Fruit fly (Drosophila melanogaster) whole organism, embryonic: ENCODE data around the gene ssp3.

Experiments used
- ATbp ChIP-seq: fragments of 200-800 bp; sonication (Bioruptor generic); optimal IDR thresholded peaks from 2 replicates; lab custom pipeline; 2017; ENCODE audit warnings: missing biosample characterization, mild to moderate bottlenecking, missing genetic modification characterization, missing genetic modification reagents
- Atf3 ChIP-seq: fragments of 200-800 bp; sonication (Bioruptor generic); optimal IDR thresholded peaks from 3 replicates; lab custom pipeline; 2016; ENCODE audit warnings: missing biosample characterization, missing genetic modification characterization
- C15 ChIP-seq: fragments of 200-800 bp; sonication (Bioruptor generic); IDR thresholded peaks from 3 replicates; pipeline ENCODE4 v1.3.6; 2022; ENCODE audit warnings: missing biosample characterization, missing genetic modification characterization
- CG10267 ChIP-seq: fragments of 200-800 bp; sonication (Bioruptor generic); optimal IDR thresholded peaks from 2 replicates; lab custom pipeline; 2018; ENCODE audit warnings: missing biosample characterization, mild to moderate bottlenecking, missing genetic modification characterization, moderate library complexity
- CG11504 ChIP-seq: fragments of 200-800 bp; sonication (Bioruptor generic); optimal IDR thresholded peaks from 3 replicates; lab custom pipeline; 2019; ENCODE audit warnings: missing biosample characterization, mild to moderate bottlenecking, missing genetic modification characterization, moderate library complexity
- CG13287 ChIP-seq: fragments of 200-800 bp; sonication (Bioruptor generic); IDR thresholded peaks from 2 replicates; pipeline ENCODE4 v1.3.6; 2022; ENCODE audit warnings: missing biosample characterization, missing genetic modification characterization; ENCODE audit not compliant: partially characterized antibody
- CG13424 ChIP-seq: fragments of 200-800 bp; sonication (Bioruptor generic); optimal IDR thresholded peaks from 2 replicates; lab custom pipeline; 2019; ENCODE audit warnings: missing biosample characterization, mild to moderate bottlenecking, missing genetic modification characterization, moderate library complexity
- CG14667 ChIP-seq: fragments of 200-800 bp; sonication (Bioruptor generic); IDR thresholded peaks from 2 replicates; pipeline ENCODE4 v1.3.6; 2022; ENCODE audit warnings: missing biosample characterization, missing genetic modification characterization
- CG14965 ChIP-seq: fragments of 200-800 bp; sonication (Bioruptor generic); optimal IDR thresholded peaks from 2 replicates; lab custom pipeline; 2016; ENCODE audit warnings: missing biosample characterization, missing genetic modification characterization, borderline replicate concordance
- CG17568 ChIP-seq: fragments of 200-800 bp; sonication (Bioruptor generic); optimal IDR thresholded peaks from 2 replicates; lab custom pipeline; 2018; ENCODE audit warnings: missing biosample characterization, mild to moderate bottlenecking, missing genetic modification characterization, moderate library complexity
- CG17612 ChIP-seq: fragments of 200-800 bp; sonication (Bioruptor generic); IDR thresholded peaks from 2 replicates; pipeline ENCODE4 v1.3.6; 2022; ENCODE audit warnings: missing biosample characterization, missing genetic modification characterization
- CG1792 ChIP-seq: fragments of 200-800 bp; sonication (Bioruptor generic); optimal IDR thresholded peaks from 2 replicates; lab custom pipeline; 2016; ENCODE audit warnings: missing biosample characterization, missing genetic modification characterization
- CG2875 ChIP-seq: fragments of 200-800 bp; sonication (Bioruptor generic); optimal IDR thresholded peaks from 2 replicates; lab custom pipeline; 2017; ENCODE audit warnings: missing biosample characterization, mild to moderate bottlenecking, missing genetic modification characterization, missing genetic modification reagents
- CG30431 ChIP-seq: fragments of 200-800 bp; sonication (Bioruptor generic); optimal IDR thresholded peaks from 2 replicates; lab custom pipeline; 2017; ENCODE audit warnings: missing biosample characterization, missing genetic modification characterization
- CG32772 ChIP-seq: fragments of 200-800 bp; sonication (Bioruptor generic); IDR thresholded peaks from 2 replicates; pipeline ENCODE4 v1.3.6; 2022; ENCODE audit warnings: missing biosample characterization, missing genetic modification characterization
- CG33213 ChIP-seq: fragments of 200-800 bp; sonication (Bioruptor generic); optimal IDR thresholded peaks from 3 replicates; lab custom pipeline; 2016; ENCODE audit warnings: missing biosample characterization, missing genetic modification characterization
- CG4404 ChIP-seq: fragments of 200-800 bp; sonication (Bioruptor generic); IDR thresholded peaks from 2 replicates; pipeline ENCODE4 v1.3.6; 2022; ENCODE audit warnings: missing biosample characterization, missing genetic modification characterization
- CG4730 ChIP-seq: fragments of 200-800 bp; sonication (Bioruptor generic); IDR thresholded peaks from 2 replicates; pipeline ENCODE4 v1.3.6; 2022; ENCODE audit warnings: missing biosample characterization, missing genetic modification characterization
- CG7839 ChIP-seq: fragments of 200-800 bp; sonication (Bioruptor generic); optimal IDR thresholded peaks from 3 replicates; lab custom pipeline; 2018; ENCODE audit warnings: missing biosample characterization, mild to moderate bottlenecking, missing genetic modification characterization, moderate library complexity
- CG8765 ChIP-seq: fragments of 200-800 bp; sonication (Bioruptor generic); IDR thresholded peaks from 2 replicates; pipeline ENCODE4 v1.3.6; 2022; ENCODE audit warnings: missing biosample characterization, missing genetic modification characterization
- CG9609 ChIP-seq: fragments of 200-800 bp; sonication (Bioruptor generic); optimal IDR thresholded peaks from 3 replicates; lab custom pipeline; 2016; ENCODE audit warnings: missing biosample characterization, missing genetic modification characterization
- CHES-1-like ChIP-seq: fragments of 200-800 bp; sonication (Bioruptor generic); optimal IDR thresholded peaks from 2 replicates; lab custom pipeline; 2016; ENCODE audit warnings: missing biosample characterization, missing genetic modification characterization
- Ets65A ChIP-seq: fragments of 200-800 bp; sonication (Bioruptor generic); peaks from one replicate; lab custom pipeline; 2016; ENCODE audit warnings: missing biosample characterization, missing genetic modification characterization
- H15 ChIP-seq: fragments of 200-800 bp; sonication (Bioruptor generic); IDR thresholded peaks from 3 replicates; pipeline ENCODE4 v1.3.6; 2022; ENCODE audit warnings: missing biosample characterization, missing genetic modification characterization
- HmgZ ChIP-seq: fragments of 200-800 bp; sonication (Bioruptor generic); optimal IDR thresholded peaks from 2 replicates; lab custom pipeline; 2018; ENCODE audit warnings: missing biosample characterization, mild to moderate bottlenecking, missing genetic modification characterization
- Max ChIP-seq: fragments of 200-800 bp; sonication (Bioruptor generic); optimal IDR thresholded peaks from 2 replicates; lab custom pipeline; 2016; ENCODE audit warnings: missing biosample characterization, mild to moderate bottlenecking, missing genetic modification characterization
- Sox100B ChIP-seq: fragments of 200-800 bp; sonication (Bioruptor generic); optimal IDR thresholded peaks from 3 replicates; lab custom pipeline; 2018; ENCODE audit warnings: missing biosample characterization, mild to moderate bottlenecking, missing genetic modification characterization
- Xrp1 ChIP-seq: fragments of 200-800 bp; sonication (Bioruptor generic); IDR thresholded peaks from 2 replicates; pipeline ENCODE4 v1.3.6; 2022; ENCODE audit warnings: missing biosample characterization, missing genetic modification characterization
- YL-1 ChIP-seq: fragments of 200-800 bp; sonication (Bioruptor generic); optimal IDR thresholded peaks from 3 replicates; lab custom pipeline; 2017; ENCODE audit warnings: missing biosample characterization, mild to moderate bottlenecking, missing genetic modification characterization
- al ChIP-seq: fragments of 200-800 bp; sonication (Bioruptor generic); IDR thresholded peaks from 2 replicates; pipeline ENCODE4 v1.3.6; 2022; ENCODE audit warnings: missing biosample characterization, missing genetic modification characterization
- aop ChIP-seq: fragments of 200-800 bp; sonication (Bioruptor generic); IDR thresholded peaks from 2 replicates; pipeline ENCODE4 v1.3.6; 2022; ENCODE audit warnings: missing biosample characterization, missing genetic modification characterization
- cato ChIP-seq: fragments of 200-800 bp; sonication (Bioruptor generic); optimal IDR thresholded peaks from 2 replicates; lab custom pipeline; 2016; ENCODE audit warnings: missing biosample characterization, missing genetic modification characterization, borderline replicate concordance
- crol ChIP-seq: fragments of 200-800 bp; sonication (Bioruptor generic); IDR thresholded peaks from 2 replicates; pipeline ENCODE4 v1.3.6; 2022; ENCODE audit warnings: missing biosample characterization, missing genetic modification characterization
- gem ChIP-seq: fragments of 200-800 bp; sonication (Bioruptor generic); optimal IDR thresholded peaks from 2 replicates; lab custom pipeline; 2019; ENCODE audit warnings: missing biosample characterization, mild to moderate bottlenecking, missing genetic modification characterization, moderate library complexity
- gsb-n ChIP-seq: fragments of 200-800 bp; sonication (Bioruptor generic); optimal IDR thresholded peaks from 3 replicates; lab custom pipeline; 2018; ENCODE audit warnings: missing biosample characterization, mild to moderate bottlenecking, missing genetic modification characterization
- hb ChIP-seq: fragments of 200-800 bp; sonication (Bioruptor generic); IDR thresholded peaks from 3 replicates; pipeline ENCODE4 v1.3.6; 2022; ENCODE audit warnings: missing biosample characterization, missing genetic modification characterization; ENCODE audit not compliant: partially characterized antibody
- hkb ChIP-seq, 2 experiments: fragments of 200-800 bp in 1 of 2; fragments of >200 bp in 1 of 2; sonication (Bioruptor generic) in 1 of 2; IDR thresholded peaks in 1 of 2; optimal IDR thresholded peaks in 1 of 2; 2 replicates each; pipeline versions ENCODE4 v1.3.6 to Lab custom; 2017 to 2022; ENCODE audit warnings: missing biosample characterization in 1 of 2, missing genetic modification characterization in 1 of 2
- kni ChIP-seq: fragments of 200-800 bp; sonication (Bioruptor generic); optimal IDR thresholded peaks from 3 replicates; lab custom pipeline; 2017; ENCODE audit warnings: mild to moderate bottlenecking, missing biosample characterization, missing genetic modification reagents, missing genetic modification characterization
- lmd ChIP-seq: fragments of 200-800 bp; sonication (Bioruptor generic); IDR thresholded peaks from 2 replicates; pipeline ENCODE4 v1.3.6; 2022; ENCODE audit warnings: missing biosample characterization, missing genetic modification characterization
- lov ChIP-seq, 2 experiments: fragments of 200-800 bp in 1 of 2; fragments of >200 bp in 1 of 2; sonication (Bioruptor generic) in 1 of 2; IDR thresholded peaks in 1 of 2; optimal IDR thresholded peaks in 1 of 2; 2 replicates in 1 of 2; 3 replicates in 1 of 2; pipeline versions ENCODE4 v1.3.6 to Lab custom; 2017 to 2022; ENCODE audit warnings: missing biosample characterization in 1 of 2, missing genetic modification characterization in 1 of 2
- mirr ChIP-seq: fragments of 200-800 bp; sonication (Bioruptor generic); optimal IDR thresholded peaks from 3 replicates; lab custom pipeline; 2018; ENCODE audit warnings: missing biosample characterization, mild to moderate bottlenecking, missing genetic modification characterization
- nerfin-1 ChIP-seq: fragments of 200-800 bp; sonication (Bioruptor generic); optimal IDR thresholded peaks from 3 replicates; lab custom pipeline; 2019; ENCODE audit warnings: missing biosample characterization, mild to moderate bottlenecking, missing genetic modification characterization, moderate library complexity
- nmo ChIP-seq: fragments of 200-800 bp; sonication (Bioruptor generic); optimal IDR thresholded peaks from 2 replicates; lab custom pipeline; 2018; ENCODE audit warnings: missing biosample characterization, mild to moderate bottlenecking, missing genetic modification characterization, moderate library complexity
- peb ChIP-seq: fragments of 200-800 bp; sonication (Bioruptor generic); IDR thresholded peaks from 2 replicates; pipeline ENCODE4 v1.3.6; 2022; ENCODE audit warnings: missing biosample characterization, missing genetic modification characterization
- repo ChIP-seq: fragments of 200-800 bp; sonication (Bioruptor generic); optimal IDR thresholded peaks from 2 replicates; lab custom pipeline; 2016; ENCODE audit warnings: missing biosample characterization, missing genetic modification characterization
- run ChIP-seq: fragments of 200-800 bp; sonication (Bioruptor generic); optimal IDR thresholded peaks from 3 replicates; lab custom pipeline; 2018; ENCODE audit warnings: missing biosample characterization, mild to moderate bottlenecking, missing genetic modification characterization
- salm ChIP-seq: fragments of 200-800 bp; sonication (Bioruptor generic); optimal IDR thresholded peaks from 2 replicates; lab custom pipeline; 2018; ENCODE audit warnings: missing biosample characterization, mild to moderate bottlenecking, missing genetic modification characterization
- sens ChIP-seq: fragments of 200-800 bp; sonication (Bioruptor generic); peaks from one replicate; lab custom pipeline; 2016; ENCODE audit warnings: missing biosample characterization, missing genetic modification characterization
- so ChIP-seq: fragments of 200-800 bp; sonication (Bioruptor generic); IDR thresholded peaks from 3 replicates; pipeline ENCODE4 v1.3.6; 2022; ENCODE audit warnings: missing biosample characterization, missing genetic modification characterization
- tio ChIP-seq: fragments of 200-800 bp; sonication (Bioruptor generic); optimal IDR thresholded peaks from 2 replicates; lab custom pipeline; 2017; ENCODE audit warnings: missing biosample characterization, missing genetic modification characterization, inconsistent platforms
- ttk ChIP-seq: fragments of 200-800 bp; sonication (Bioruptor generic); IDR thresholded peaks from 2 replicates; pipeline ENCODE4 v2.1.2; 2022; ENCODE audit warnings: missing biosample characterization, missing genetic modification characterization
- vnd ChIP-seq: fragments of 200-800 bp; sonication (Bioruptor generic); IDR thresholded peaks from 3 replicates; pipeline ENCODE4 v1.3.6; 2022; ENCODE audit warnings: missing biosample characterization, missing genetic modification characterization; ENCODE audit not compliant: partially characterized antibody

ssp3 gene

DNA sequence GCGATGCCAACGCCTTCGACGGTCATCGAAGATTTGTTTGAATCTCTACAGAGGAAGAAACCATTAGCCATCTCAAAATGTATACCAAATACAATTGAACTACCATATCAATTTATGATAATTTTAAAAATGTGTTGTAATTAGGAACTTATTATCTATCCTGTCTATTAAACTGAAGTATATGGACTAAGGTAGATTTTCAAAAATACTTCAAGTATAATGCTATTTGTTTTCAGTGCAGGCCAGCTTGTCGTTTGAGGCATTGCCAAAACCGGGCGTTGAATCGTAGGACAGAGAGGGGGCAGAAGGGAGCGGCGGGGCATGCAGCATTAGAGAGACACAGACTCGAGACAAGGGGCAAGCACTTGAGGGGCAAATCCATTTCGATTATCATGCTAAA, 36.3 kb downstream of the ssp3 start (continued):
- no peak for TF ChIP-seq mirr (GFP tag; lab: Kevin White, UChicago)
- TF ChIP-seq sens (GFP tag; lab: Kevin White, UChicago): peak; percentile 34
- no peak for TF ChIP-seq cato (GFP tag; lab: Kevin White, UChicago)
- TF ChIP-seq CG1792: no peak
- no peak for TF ChIP-seq CG33213 (GFP tag; lab: Kevin White, UChicago)
- TF ChIP-seq CG14965 (GFP tag; lab: Kevin White, UChicago): no peak
- no peak for TF ChIP-seq CG4404 (GFP tag; lab: Robert Waterston, UW)
- TF ChIP-seq gem (tag; lab: Kevin White, UChicago): peak; percentile 1
- TF ChIP-seq crol (GFP tag; lab: Robert Waterston, UW): peak; percentile 55
- TF ChIP-seq kni: no peak
- peak; percentile 10 for TF ChIP-seq nmo (GFP tag; lab: Kevin White, UChicago)
- TF ChIP-seq so (GFP tag; lab: Robert Waterston, UW): no peak
- TF ChIP-seq C15 (GFP tag; lab: Robert Waterston, UW): no peak
- no peak for TF ChIP-seq gsb-n (tag; lab: Kevin White, UChicago)
- TF ChIP-seq CG4730: no peak
- TF ChIP-seq Max (GFP tag; lab: Kevin White, UChicago): no peak
- TF ChIP-seq CG30431 (GFP tag; lab: Kevin White, UChicago): no peak
- no peak for TF ChIP-seq YL-1 (GFP tag; lab: Kevin White, UChicago)
- no peak for TF ChIP-seq tio (GFP tag; lab: Kevin White, UChicago)
- 0 out of 2 replicates have a peak, but pooled peaks have one; percentile 23 for TF ChIP-seq ttk
- no peak for TF ChIP-seq vnd
- no peak for TF ChIP-seq CG7839 (tag; lab: Kevin White, UChicago)
- no peak for TF ChIP-seq repo
- TF ChIP-seq salm (tag; lab: Kevin White, UChicago): no peak
- TF ChIP-seq CG17612 (GFP tag; lab: Robert Waterston, UW): no peak
- TF ChIP-seq CG10267: no peak
- TF ChIP-seq al (GFP tag; lab: Robert Waterston, UW): no peak
- TF ChIP-seq CG17568 (GFP tag; lab: Kevin White, UChicago): no peak
- no peak for TF ChIP-seq peb
- TF ChIP-seq CHES-1-like: no peak
- no peak for TF ChIP-seq run (tag; lab: Kevin White, UChicago)
- TF ChIP-seq hkb (optimal IDR thresholded peaks at IDR 0.05; lab: Kevin White, UChicago): no peak
- no peak for TF ChIP-seq hkb (GFP tag; IDR thresholded peaks at IDR 0.05; lab: Robert Waterston, UW)
- no peak for TF ChIP-seq H15 (GFP tag; lab: Robert Waterston, UW)
- no peak for TF ChIP-seq CG13424 (tag; lab: Kevin White, UChicago)
- TF ChIP-seq CG11504: peak; percentile 19
- TF ChIP-seq CG9609 (GFP tag; lab: Kevin White, UChicago): no peak
- TF ChIP-seq CG13287 (GFP tag; lab: Robert Waterston, UW): no peak
- no peak for TF ChIP-seq lov (optimal IDR thresholded peaks at IDR 0.05; lab: Kevin White, UChicago)
- TF ChIP-seq lov (GFP tag; IDR thresholded peaks at IDR 0.05; lab: Robert Waterston, UW): no peak
- peak; percentile 53 for TF ChIP-seq Ets65A (GFP tag; lab: Kevin White, UChicago)
- TF ChIP-seq CG8765 (GFP tag; lab: Robert Waterston, UW): no peak

- TF ChIP-seq CG32772 (GFP tag; lab: Robert Waterston, UW): peak; percentile 48; the same call in 1 of the 2 replicates
- no peak for TF ChIP-seq C15 (GFP tag; lab: Robert Waterston, UW)
- TF ChIP-seq CG2875: peak; percentile 20
- TF ChIP-seq aop (GFP tag; lab: Robert Waterston, UW): no peak
- no peak for TF ChIP-seq HmgZ (tag; lab: Kevin White, UChicago)
- peak; percentile 53 for TF ChIP-seq lmd (GFP tag; lab: Robert Waterston, UW)
- TF ChIP-seq ATbp (GFP tag; lab: Kevin White, UChicago): no peak
- peak; percentile 36 for TF ChIP-seq Sox100B (GFP tag; lab: Kevin White, UChicago)
- peak; percentile 65 for TF ChIP-seq CG4404 (GFP tag; lab: Robert Waterston, UW)
- no peak for TF ChIP-seq hb (GFP tag; lab: Robert Waterston, UW)
- TF ChIP-seq Atf3 (GFP tag; lab: Kevin White, UChicago): no peak
- TF ChIP-seq Xrp1 (GFP tag; lab: Robert Waterston, UW): peak; percentile 75
- TF ChIP-seq CG14667 (GFP tag; lab: Robert Waterston, UW): peak; percentile 21; the same call in 1 of the 2 replicates
- peak; percentile 16 for TF ChIP-seq nerfin-1 (tag; lab: Kevin White, UChicago)
These were observed 37.1 kb downstream of the ssp3 start for dm6 chr2L:18906615-18907014.
